Worm (Caenorhabditis elegans): ENCODE results near the gene ttc-39B.

The ttc-39B gene

DNA sequence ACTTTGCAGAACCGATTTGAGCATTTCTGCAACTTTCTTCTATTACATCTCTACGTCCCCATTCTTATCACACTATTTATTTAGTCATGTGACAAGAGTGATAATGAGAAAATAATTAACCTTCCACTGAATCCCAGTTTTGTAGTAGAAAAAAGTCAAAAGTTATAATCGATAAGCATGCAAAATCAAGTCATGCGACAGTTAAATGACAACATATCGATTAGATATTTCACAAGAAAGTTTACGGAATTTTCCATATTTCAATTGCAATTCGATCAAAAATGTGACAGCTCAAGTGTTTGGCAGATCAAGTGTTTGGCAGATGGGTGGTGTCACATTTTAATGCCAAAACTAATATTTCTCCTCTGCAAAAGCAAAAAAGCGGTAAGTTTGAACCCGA, 40.9 kb upstream of the ttc-39B start (continued):
- TF ChIP-seq jun-1 (tag; optimal IDR thresholded peaks at IDR 0.05) = no peak
- TF ChIP-seq daf-16 (GFP tag; optimal IDR thresholded peaks at IDR 0.05) = no peak
- TF ChIP-seq daf-16 (tag; optimal IDR thresholded peaks at IDR 0.05) = peak; percentile 52
- TF ChIP-seq attf-4 (tag; optimal IDR thresholded peaks at IDR 0.05) = no peak
- TF ChIP-seq nhr-48 (tag; optimal IDR thresholded peaks at IDR 0.05) = peak; percentile 49
- TF ChIP-seq hlh-30 (tag; optimal IDR thresholded peaks at IDR 0.05; ENCODE audit: insufficient read depth) = peak; percentile 73
- no peak for TF ChIP-seq mep-1 (tag; optimal IDR thresholded peaks at IDR 0.05)
- no peak for TF ChIP-seq duxl-1 (tag; optimal IDR thresholded peaks at IDR 0.05; ENCODE audit: poor library complexity)
- no peak for TF ChIP-seq mxl-2 (GFP tag; conservative IDR thresholded peaks at IDR 0.05)
- TF ChIP-seq Y48G9A.11 (GFP tag; IDR thresholded peaks at IDR 0.05) = no peak
- no peak for TF ChIP-seq Y75B8A.6 (GFP tag; IDR thresholded peaks at IDR 0.05)
- TF ChIP-seq hlh-11 (tag; optimal IDR thresholded peaks at IDR 0.05) = peak; percentile 38
- TF ChIP-seq set-16 (GFP tag; IDR thresholded peaks at IDR 0.05) = no peak
- no peak for TF ChIP-seq nhr-11 (tag; optimal IDR thresholded peaks at IDR 0.05)
- no peak for TF ChIP-seq fkh-10 (GFP tag; optimal IDR thresholded peaks at IDR 0.05)
- no peak for TF ChIP-seq nhr-41 (GFP tag; IDR thresholded peaks at IDR 0.05)
- TF ChIP-seq nhr-76 (tag; optimal IDR thresholded peaks at IDR 0.05) = no peak
- TF ChIP-seq ZK546.5 (tag; optimal IDR thresholded peaks at IDR 0.05) = no peak
- no peak for TF ChIP-seq F44E2.7 (GFP tag; IDR thresholded peaks at IDR 0.05)
- no peak for TF ChIP-seq hmg-1.1 (GFP tag; IDR thresholded peaks at IDR 0.05)
- no peak for TF ChIP-seq ceh-82 (tag; optimal IDR thresholded peaks at IDR 0.05)
- no peak for TF ChIP-seq lsy-2 (tag; optimal IDR thresholded peaks at IDR 0.05)
- TF ChIP-seq dve-1 (tag; optimal IDR thresholded peaks at IDR 0.05; ENCODE audit: insufficient read depth) = peak; percentile 72
- peak; percentile 62 for TF ChIP-seq T20F7.1 (GFP tag; optimal IDR thresholded peaks at IDR 0.05)
- TF ChIP-seq nhr-28 (tag; optimal IDR thresholded peaks at IDR 0.05) = peak; percentile 40
- no peak for TF ChIP-seq madf-9 (GFP tag; conservative IDR thresholded peaks at IDR 0.05)
- no peak for TF ChIP-seq rbr-2 (tag; optimal IDR thresholded peaks at IDR 0.05)
- TF ChIP-seq spr-3 (GFP tag; optimal IDR thresholded peaks at IDR 0.05) = no peak
- TF ChIP-seq dpl-1 (GFP tag; optimal IDR thresholded peaks at IDR 0.05) = no peak
- no peak for TF ChIP-seq lin-1 (GFP tag; IDR thresholded peaks at IDR 0.05)
- no peak for TF ChIP-seq skn-1 (tag; optimal IDR thresholded peaks at IDR 0.05)

DNA sequence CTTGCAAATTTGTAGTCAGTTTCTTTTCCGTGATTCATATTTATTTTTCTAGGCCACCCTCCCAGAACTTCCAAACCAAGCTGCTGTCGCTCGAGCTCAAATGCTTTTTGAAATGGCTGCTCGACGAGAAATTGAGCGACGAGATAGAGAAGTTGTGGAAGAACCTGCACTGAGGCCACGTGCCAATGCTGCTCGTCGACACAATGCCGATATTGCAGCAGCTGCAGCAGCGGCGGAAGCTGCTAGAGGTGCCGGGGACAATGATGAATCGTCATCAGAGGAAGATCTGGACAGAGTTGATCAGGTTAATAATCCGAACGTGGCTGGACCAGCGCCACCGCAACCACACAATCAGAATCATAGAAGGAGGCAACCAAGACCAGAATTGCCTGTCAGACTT, 39.6 kb upstream of the ttc-39B start:
- TF ChIP-seq set-16 (GFP tag; IDR thresholded peaks at IDR 0.05) (peak; percentile 56), pha-4 (GFP tag; IDR thresholded peaks at IDR 0.05) (0 out of 2 replicates have a peak, but pooled peaks have one; percentile 8), pha-4 (tag; optimal IDR thresholded peaks at IDR 0.05) (no peak), madf-5 (GFP tag; IDR thresholded peaks at IDR 0.05) (no peak)

DNA sequence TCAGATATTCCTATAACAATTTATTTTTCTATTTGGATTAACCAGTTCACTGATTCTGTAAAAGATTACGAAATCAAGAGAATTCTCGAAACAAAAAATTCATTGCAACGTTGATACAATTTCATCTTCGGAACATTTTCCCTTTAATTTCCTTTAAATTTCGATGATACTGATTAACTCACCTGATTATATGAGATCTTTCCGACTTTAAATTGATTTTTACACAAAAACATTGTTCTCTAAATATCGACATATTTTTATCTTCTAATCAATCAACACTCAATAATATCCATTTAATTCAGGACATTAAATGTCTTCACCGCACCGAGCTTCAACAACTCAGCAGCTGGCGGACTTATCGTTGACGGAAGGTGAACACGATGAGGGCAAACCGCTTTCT, 37.2 kb upstream of the ttc-39B start, which contains the start of gene lin-23:
TSS of gene lin-23 (plus strand) at position 301 of the 400 bp plus-strand sequence.
- TF ChIP-seq T20F7.1 (GFP tag; optimal IDR thresholded peaks at IDR 0.05) (no peak), unc-62 (GFP tag; optimal IDR thresholded peaks at IDR 0.05 in 1 of 2) (peak in 1 of 2 experiments; percentile 70), unc-62 (tag; optimal IDR thresholded peaks at IDR 0.05) (no peak)

DNA sequence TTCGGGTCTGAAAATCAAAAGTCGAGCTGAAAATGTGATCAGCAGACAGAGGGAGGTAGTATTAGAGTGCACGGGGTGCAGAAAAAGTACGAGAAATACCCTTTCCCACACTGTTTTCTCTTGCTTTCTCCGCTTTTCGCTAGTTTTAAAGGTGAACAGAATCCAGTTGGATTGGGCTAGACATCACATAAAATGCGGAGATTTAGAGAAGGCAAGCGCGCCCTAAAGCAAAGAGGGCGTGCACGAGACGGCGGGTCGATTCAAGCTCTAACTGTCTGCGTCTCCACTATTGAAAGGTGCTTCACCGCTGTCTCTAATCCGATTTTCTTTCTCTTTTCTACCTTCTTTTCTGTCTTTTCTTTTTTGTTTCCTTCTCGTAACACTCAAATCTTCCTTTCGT, 36.3 kb upstream of the ttc-39B start:
- TF ChIP-seq unc-39 (tag; optimal IDR thresholded peaks at IDR 0.05) = no peak
- TF ChIP-seq ceh-62 (tag; optimal IDR thresholded peaks at IDR 0.05) = no peak
- TF ChIP-seq nhr-10 (tag; optimal IDR thresholded peaks at IDR 0.05) = no peak
- peak; percentile 94 for TF ChIP-seq lin-38 (GFP tag; IDR thresholded peaks at IDR 0.05)
- no peak for TF ChIP-seq daf-16 (GFP tag; optimal IDR thresholded peaks at IDR 0.05)
- TF ChIP-seq daf-16 (tag; optimal IDR thresholded peaks at IDR 0.05) = peak; percentile 37
- TF ChIP-seq nhr-6 (tag; optimal IDR thresholded peaks at IDR 0.05) = peak; percentile 84
- TF ChIP-seq lin-15B (tag; optimal IDR thresholded peaks at IDR 0.05) = peak; percentile 27
- no peak for TF ChIP-seq ZK337.2 (GFP tag; IDR thresholded peaks at IDR 0.05)
- TF ChIP-seq nhr-111 (GFP tag; optimal IDR thresholded peaks at IDR 0.05) = no peak
- TF ChIP-seq nhr-42 (GFP tag; IDR thresholded peaks at IDR 0.05) = no peak
- no peak for TF ChIP-seq ceh-32 (tag; optimal IDR thresholded peaks at IDR 0.05; ENCODE audit: poor library complexity)
- 0 out of 2 replicates have a peak, but pooled peaks have one; percentile 38 for TF ChIP-seq D1046.2 (GFP tag; IDR thresholded peaks at IDR 0.05)
- peak; percentile 20 for TF ChIP-seq nhr-102 (tag; optimal IDR thresholded peaks at IDR 0.05)
- no peak for TF ChIP-seq nhr-237 (tag; optimal IDR thresholded peaks at IDR 0.05)
- peak; percentile 74 for TF ChIP-seq nhr-77 (tag; optimal IDR thresholded peaks at IDR 0.05)
- TF ChIP-seq attf-4 (tag; optimal IDR thresholded peaks at IDR 0.05) = peak; percentile 31
